Worm (Caenorhabditis elegans) whole organism, L2 larva: ENCODE data around the gene R11E3.2.

Experiments used
- C34F6.9 ChIP-seq: fragments of 150-350 bp; optimal IDR thresholded peaks from 2 replicates; lab custom pipeline; 2014; ENCODE audit warnings: missing biosample characterization, missing genetic modification characterization
- alr-1 ChIP-seq: fragments of 150-350 bp; optimal IDR thresholded peaks from 2 replicates; lab custom pipeline; 2014; ENCODE audit warnings: missing biosample characterization, missing genetic modification characterization
- ama-1 ChIP-seq: fragments of 150-350 bp; optimal IDR thresholded peaks from 2 replicates; lab custom pipeline; 2018; ENCODE audit warnings: inconsistent platforms
- egl-27 ChIP-seq: sonication (generic microtip); optimal IDR thresholded peaks from 3 replicates; lab custom pipeline; 2017; ENCODE audit warnings: missing biosample characterization, missing genetic modification reagents, missing genetic modification characterization
- gmeb-1 ChIP-seq: fragments of 150-350 bp; optimal IDR thresholded peaks from 2 replicates; lab custom pipeline; 2014; ENCODE audit warnings: missing biosample characterization, missing genetic modification characterization
- lin-11 ChIP-seq: fragments of 150-350 bp; sonication (generic microtip); optimal IDR thresholded peaks from 2 replicates; lab custom pipeline; 2014; ENCODE audit warnings: missing biosample characterization, missing genetic modification characterization, inconsistent platforms, mixed read lengths
- lin-13 ChIP-seq: fragments of 150-350 bp; optimal IDR thresholded peaks from 2 replicates; lab custom pipeline; 2014; ENCODE audit warnings: missing biosample characterization, missing genetic modification reagents, missing genetic modification characterization
- lin-39 ChIP-seq: fragments of 150-350 bp; optimal IDR thresholded peaks from 2 replicates; lab custom pipeline; 2014; ENCODE audit warnings: missing biosample characterization, missing genetic modification reagents, missing genetic modification characterization
- lsy-2 ChIP-seq, 2 experiments: fragments of 150-350 bp in 1 of 2; sonication (generic microtip) in 1 of 2; optimal IDR thresholded peaks; 2 replicates each; lab custom pipeline; 2014 to 2017; ENCODE audit warnings: missing biosample characterization in 2 of 2, missing genetic modification characterization in 2 of 2
- mab-5 ChIP-seq: fragments of 150-350 bp; optimal IDR thresholded peaks from 2 replicates; lab custom pipeline; 2014; ENCODE audit warnings: missing biosample characterization, missing genetic modification characterization
- mbf-1 ChIP-seq: sonication (generic microtip); optimal IDR thresholded peaks from 2 replicates; lab custom pipeline; 2017; ENCODE audit warnings: missing biosample characterization, missing genetic modification characterization
- mdl-1 ChIP-seq, 2 experiments: fragments of 150-350 bp in 1 of 2; sonication (generic microtip) in 1 of 2; optimal IDR thresholded peaks; 2 replicates each; lab custom pipeline; 2017; ENCODE audit warnings: missing biosample characterization in 2 of 2, missing genetic modification characterization in 2 of 2
- nhr-10 ChIP-seq: sonication (generic microtip); optimal IDR thresholded peaks from 2 replicates; lab custom pipeline; 2017; ENCODE audit warnings: missing biosample characterization, missing genetic modification characterization
- nhr-11 ChIP-seq: fragments of 150-350 bp; optimal IDR thresholded peaks from 2 replicates; lab custom pipeline; 2014; ENCODE audit warnings: missing biosample characterization, missing genetic modification characterization
- nhr-12 ChIP-seq: fragments of 150-350 bp; optimal IDR thresholded peaks from 2 replicates; lab custom pipeline; 2014; ENCODE audit warnings: missing biosample characterization, missing genetic modification characterization
- nhr-129 ChIP-seq: fragments of 150-350 bp; optimal IDR thresholded peaks from 2 replicates; lab custom pipeline; 2014; ENCODE audit warnings: missing biosample characterization, missing genetic modification characterization
- nhr-21 ChIP-seq: fragments of 150-350 bp; optimal IDR thresholded peaks from 2 replicates; lab custom pipeline; 2014; ENCODE audit warnings: missing biosample characterization, missing genetic modification characterization
- nhr-237 ChIP-seq: fragments of 150-350 bp; optimal IDR thresholded peaks from 2 replicates; lab custom pipeline; 2014; ENCODE audit warnings: missing biosample characterization, missing genetic modification characterization
- nhr-25 ChIP-seq: fragments of 150-350 bp; sonication (generic microtip); optimal IDR thresholded peaks from 3 replicates; lab custom pipeline; 2014; ENCODE audit warnings: missing biosample characterization, missing genetic modification characterization
- nhr-6 ChIP-seq: fragments of 150-350 bp; optimal IDR thresholded peaks from 2 replicates; lab custom pipeline; 2014; ENCODE audit warnings: missing biosample characterization, missing genetic modification characterization
- peb-1 ChIP-seq: fragments of 150-350 bp; optimal IDR thresholded peaks from 2 replicates; lab custom pipeline; 2014; ENCODE audit warnings: missing biosample characterization, missing genetic modification characterization
- skn-1 ChIP-seq: sonication (generic microtip); optimal IDR thresholded peaks from 2 replicates; lab custom pipeline; 2017; ENCODE audit warnings: missing biosample characterization, missing genetic modification characterization
- unc-39 ChIP-seq: fragments of 150-350 bp; optimal IDR thresholded peaks from 2 replicates; lab custom pipeline; 2014; ENCODE audit warnings: missing biosample characterization, missing genetic modification characterization
- unc-55 ChIP-seq: fragments of 150-350 bp; sonication (generic microtip); optimal IDR thresholded peaks from 3 replicates; lab custom pipeline; 2014; ENCODE audit warnings: missing biosample characterization, missing genetic modification reagents, missing genetic modification characterization
- unc-62 ChIP-seq: fragments of 150-350 bp; optimal IDR thresholded peaks from 2 replicates; lab custom pipeline; 2014; ENCODE audit warnings: missing biosample characterization, missing genetic modification reagents, missing genetic modification characterization
- ztf-1 ChIP-seq: fragments of 200-800 bp; sonication (Bioruptor generic); conservative IDR thresholded peaks from 2 replicates; pipeline ENCODE4 v1.3.6; 2022; ENCODE audit warnings: missing genetic modification characterization, missing compliant biosample characterization
- ztf-11 ChIP-seq: sonication (generic microtip); optimal IDR thresholded peaks from 2 replicates; lab custom pipeline; 2017; ENCODE audit warnings: missing biosample characterization, missing genetic modification characterization

The R11E3.2 gene

DNA sequence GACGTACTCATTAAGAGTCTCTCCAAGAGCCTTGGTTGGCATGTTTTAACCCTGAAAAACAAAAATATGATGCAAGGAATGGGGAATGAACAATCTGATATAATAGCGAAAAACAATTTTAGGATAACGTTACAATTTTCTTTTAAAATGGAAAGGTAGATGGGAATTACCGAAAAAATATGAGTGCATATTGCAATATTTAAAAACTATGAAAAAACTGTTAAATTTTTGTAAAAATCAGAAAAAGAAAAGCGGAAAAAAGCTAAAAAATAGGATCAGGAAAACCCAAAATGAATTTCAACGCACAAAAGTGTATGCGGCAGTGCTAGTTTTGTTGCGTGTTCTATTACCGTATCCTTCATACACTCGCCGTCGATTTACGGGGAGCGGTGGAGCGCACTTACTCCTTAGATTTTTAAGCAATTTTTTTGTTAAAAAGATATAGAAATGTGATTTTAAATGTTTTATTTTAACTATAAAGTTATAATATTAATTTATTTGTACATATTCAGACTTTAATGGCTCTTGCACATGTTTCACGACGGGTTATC is 22.1 kb upstream of the R11E3.2 start, which contains the start of the genes rpl-20 and Y17G9B.5 (continued):
- TF ChIP-seq lin-39 (tag; lab: Kevin White, UChicago), result peak; percentile 94

DNA sequence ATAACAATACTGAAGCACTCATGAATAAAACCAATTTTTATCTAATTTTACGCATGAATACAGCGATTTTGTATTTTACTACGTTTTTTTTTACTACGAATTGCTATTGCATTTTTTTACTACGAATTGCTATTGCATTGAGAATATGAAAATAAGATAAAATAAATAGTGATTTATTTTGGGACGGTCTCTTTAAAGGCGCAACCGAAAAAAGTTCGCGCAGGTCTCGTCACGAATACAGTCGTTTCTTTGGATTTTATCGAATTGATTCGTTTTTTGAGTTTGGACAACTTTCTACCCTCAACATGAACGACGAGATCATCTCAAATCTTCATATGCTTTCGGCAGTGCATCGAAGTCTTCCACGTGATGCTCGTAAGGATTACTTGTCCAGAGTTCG is 20.1 kb upstream of the R11E3.2 start, which contains the start of gene Y17G9B.4:
Gene Y17G9B.4 (plus strand): TSS at position 306 of the 400 bp plus-strand sequence.
- TF ChIP-seq lin-39 (tag; lab: Kevin White, UChicago) (no peak), nhr-12 (tag; lab: Kevin White, UChicago) (no peak), lin-11 (tag; lab: Kevin White, UChicago) (no peak), nhr-10 (tag; lab: Kevin White, UChicago) (no peak), nhr-21 (tag; lab: Kevin White, UChicago) (no peak)

DNA sequence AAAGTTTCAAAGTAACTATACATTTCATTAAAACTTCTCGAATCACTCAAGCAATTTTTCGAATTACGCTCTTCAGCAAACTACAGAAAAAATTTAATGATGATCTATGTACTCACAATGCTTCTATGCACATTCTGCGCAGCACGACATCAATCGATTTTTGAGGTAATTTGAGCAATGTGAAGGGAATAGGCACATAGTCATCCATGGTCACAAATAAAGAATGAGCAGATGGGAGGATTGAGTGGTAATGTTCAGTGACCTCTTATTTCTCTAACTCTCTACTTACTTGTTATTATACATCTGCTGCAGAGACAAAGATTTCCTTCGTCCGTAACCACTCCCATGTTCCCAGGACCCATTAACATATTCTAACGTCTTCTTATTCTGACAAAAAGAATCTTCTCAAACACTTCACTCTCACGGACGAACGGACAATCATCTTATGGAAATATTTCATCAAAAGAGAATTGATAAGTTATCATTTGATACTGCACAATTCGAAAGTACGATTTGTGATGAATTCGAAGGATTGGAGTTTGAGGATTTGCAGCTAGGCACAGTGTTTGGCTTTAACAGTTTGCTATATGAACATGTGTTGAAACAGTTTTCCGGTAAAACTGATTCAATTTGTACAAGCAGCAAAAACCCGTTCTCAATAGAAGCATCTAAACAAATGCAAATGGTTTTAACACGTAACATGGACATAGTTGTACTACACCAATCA is 15.8 kb upstream of the R11E3.2 start, which contains the start of the genes fbxb-77 and Y17G9B.11:
Gene fbxb-77 (minus strand): TSS at position 229 of the 727 bp plus-strand sequence.
Gene Y17G9B.11 (plus strand): TSS at position 677 of the 727 bp plus-strand sequence.
- TF ChIP-seq skn-1 (tag; lab: Kevin White, UChicago), result no peak
- no peak for TF ChIP-seq peb-1
- no peak for TF ChIP-seq unc-62 (GFP tag; lab: Kevin White, UChicago)
- no peak for TF ChIP-seq unc-39 (tag; lab: Kevin White, UChicago)
- no peak for TF ChIP-seq nhr-25 (tag; lab: Kevin White, UChicago)
- no peak for TF ChIP-seq nhr-11 (tag; lab: Kevin White, UChicago)
- TF ChIP-seq nhr-129 (tag; lab: Kevin White, UChicago), result no peak

DNA sequence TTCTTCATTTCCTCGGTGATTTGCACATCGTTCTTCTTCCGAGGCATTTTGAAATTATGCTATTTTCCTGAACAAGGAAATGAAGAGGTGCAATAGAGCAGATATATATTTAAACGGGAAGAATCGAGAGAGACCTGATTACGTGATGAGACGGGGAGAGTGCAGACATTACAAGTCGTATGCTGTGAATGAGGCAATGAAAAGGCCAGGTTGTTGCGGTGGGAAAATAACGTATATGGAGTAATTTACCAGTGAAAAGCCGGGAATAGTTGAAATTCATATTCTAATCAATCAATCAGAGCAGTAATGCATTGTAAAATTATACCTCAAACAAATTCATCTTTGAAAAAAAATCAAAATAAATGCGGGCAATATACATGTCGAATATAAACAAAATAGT is 13.2 kb upstream of the R11E3.2 start, which contains the start of gene Y17G9B.8:
Gene Y17G9B.8 (minus strand): TSS at position 182 of the 400 bp plus-strand sequence.
- TF ChIP-seq lsy-2 (tag; optimal IDR thresholded peaks at IDR 0.05; lab: Kevin White, UChicago) (peak in 1 of 2 experiments; percentile 24), nhr-6 (tag; lab: Kevin White, UChicago) (no peak), ztf-11 (tag; lab: Kevin White, UChicago) (no peak), nhr-129 (tag; lab: Kevin White, UChicago) (no peak), C34F6.9 (no peak)
- TF ChIP-seq, all 48 proteins: peak for 1

DNA sequence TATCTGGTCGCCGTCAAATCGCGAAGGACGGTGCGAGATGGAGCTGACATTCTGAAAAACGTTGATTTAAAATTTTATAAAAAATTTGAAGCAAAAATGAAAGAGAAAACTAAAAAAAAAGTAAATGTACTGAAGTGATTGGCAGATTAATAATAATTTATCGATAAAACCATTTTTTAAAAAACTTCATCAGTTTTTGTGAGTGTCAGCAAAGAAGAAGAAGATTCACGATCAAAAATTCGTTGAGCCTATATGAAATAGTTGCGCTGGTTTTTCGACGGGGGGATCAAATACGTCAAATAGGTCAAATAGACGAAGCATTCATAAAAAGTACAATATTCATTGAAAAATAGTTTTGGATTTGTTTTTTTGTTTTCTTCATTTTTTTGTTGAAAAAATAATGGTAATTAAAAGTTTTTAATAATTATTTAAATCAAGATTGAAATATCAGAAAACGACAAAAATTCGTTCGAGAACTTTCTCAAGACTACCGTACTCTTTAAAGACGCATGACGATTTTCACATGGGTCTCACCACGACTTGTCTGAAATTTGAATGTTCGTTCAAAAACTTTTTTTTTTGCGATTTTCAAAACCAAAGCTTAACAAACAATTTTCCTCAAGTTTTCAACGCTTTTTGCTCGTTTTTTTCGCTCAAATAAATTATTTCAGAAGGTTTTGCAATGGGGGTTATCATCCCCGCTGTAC is 11.4 kb upstream of the R11E3.2 start, which contains the start of the genes memi-1 and cyp-31A3:
Gene memi-1 (minus strand): TSS at position 51 of the 707 bp plus-strand sequence.
Gene cyp-31A3 (plus strand): TSS at position 672 of the 707 bp plus-strand sequence.
- no peak for TF ChIP-seq ztf-1 (GFP tag; lab: Robert Waterston, UW)
- TF ChIP-seq unc-62 (GFP tag; lab: Kevin White, UChicago), result no peak
- no peak for TF ChIP-seq unc-55 (GFP tag; lab: Kevin White, UChicago)
- TF ChIP-seq gmeb-1 (tag; lab: Kevin White, UChicago), result no peak
- no peak for TF ChIP-seq mab-5 (tag; lab: Kevin White, UChicago)
- no peak for TF ChIP-seq alr-1
- TF ChIP-seq nhr-10 (tag; lab: Kevin White, UChicago), result no peak

DNA sequence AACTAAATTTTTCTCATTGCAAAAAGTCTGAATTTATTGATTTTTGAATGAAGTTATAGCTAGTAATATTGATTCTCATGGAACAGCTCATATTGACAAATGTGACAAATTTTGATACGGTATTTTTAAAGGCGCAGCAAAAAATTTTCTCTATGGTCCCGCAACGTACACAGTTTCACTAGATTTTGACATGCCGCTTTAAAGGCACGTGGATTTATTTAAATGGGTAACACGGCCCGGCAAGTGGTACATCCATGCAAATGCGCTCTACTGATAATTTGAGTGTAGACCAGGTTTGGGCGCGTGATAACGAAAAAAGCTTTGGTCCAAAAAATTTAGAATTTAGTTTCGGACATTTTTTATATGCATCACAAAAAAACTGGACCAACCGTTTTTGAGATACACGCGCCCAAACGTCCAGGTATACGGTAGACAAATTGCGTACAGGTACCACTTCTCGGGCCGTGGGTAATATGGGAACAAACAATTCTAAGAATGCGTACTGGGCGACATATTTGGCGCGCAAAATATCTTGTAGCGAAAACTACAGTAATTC is 8.8 kb upstream of the R11E3.2 start:
- TF ChIP-seq lsy-2 (tag; optimal IDR thresholded peaks at IDR 0.05; lab: Kevin White, UChicago), result peak in 1 of 2 experiments; percentile 52

DNA sequence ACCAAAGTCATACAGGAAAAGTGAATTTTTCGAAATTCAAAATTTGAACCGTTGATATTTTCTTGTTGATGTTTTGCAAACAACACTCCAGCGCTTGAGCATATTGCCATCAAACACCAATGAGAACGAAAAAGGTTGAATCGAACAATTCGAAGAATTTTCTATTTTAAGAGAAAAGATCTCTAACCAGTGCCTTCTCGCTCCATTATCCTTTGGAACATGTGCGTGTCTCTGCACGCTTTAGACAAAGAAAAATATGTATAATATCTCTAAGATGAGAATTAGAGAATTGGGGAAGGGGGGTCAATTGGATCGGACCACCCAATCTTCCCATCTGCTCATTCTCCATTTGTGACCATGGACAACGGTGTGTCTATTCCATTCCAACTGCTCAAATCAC is 8.0 kb upstream of the R11E3.2 start, which contains the start of gene Y17G9B.2:
Gene Y17G9B.2 (plus strand): TSS at position 301 of the 400 bp plus-strand sequence.
- no peak for TF ChIP-seq ztf-1 (GFP tag; lab: Robert Waterston, UW)

DNA sequence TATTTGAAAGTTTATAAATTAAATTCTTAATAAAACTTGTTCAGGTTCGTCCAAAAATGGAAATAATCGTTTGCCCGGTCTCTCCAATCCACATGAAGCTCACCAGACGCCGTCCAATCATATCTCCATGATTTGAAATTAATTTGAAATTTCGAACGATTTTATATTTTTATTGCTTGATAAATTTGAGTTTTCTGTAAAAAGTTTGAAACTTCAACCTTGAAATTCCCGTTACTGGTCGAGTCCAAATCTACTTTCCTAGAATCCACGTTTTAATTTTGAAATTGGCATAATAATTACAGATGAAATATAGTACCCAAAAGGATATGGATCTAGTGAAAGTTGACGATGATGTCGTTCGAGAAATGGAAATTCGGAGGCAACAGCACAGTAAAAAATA is 7.5 kb upstream of the R11E3.2 start, which contains the start of gene npp-26:
Gene npp-26 (plus strand): TSS at position 301 of the 400 bp plus-strand sequence.
- TF ChIP-seq lin-13 (GFP tag; lab: Kevin White, UChicago) (no peak), mdl-1 (tag; optimal IDR thresholded peaks at IDR 0.05; lab: Kevin White, UChicago) (no peak), nhr-237 (tag; lab: Kevin White, UChicago) (no peak), egl-27 (tag; lab: Kevin White, UChicago) (no peak), ama-1 (no peak), mbf-1 (no peak), lsy-2 (tag; optimal IDR thresholded peaks at IDR 0.05; lab: Kevin White, UChicago) (no peak)
